Worm (Caenorhabditis elegans) whole organism, L4 larva: ENCODE results near the gene Y105C5A.13.
"Not testable (repeated sequence)": the region's sequence is repeated elsewhere in the genome, so short reads cannot be mapped to it uniquely, and the experiment has no call there.

Experiments
- F37D6.2 ChIP-seq: sonication (generic microtip); optimal IDR thresholded peaks from 2 replicates; lab custom pipeline; 2016; ENCODE audit warnings: mild to moderate bottlenecking, missing genetic modification characterization, missing compliant biosample characterization
- T26A8.4 ChIP-seq: fragments of 200-800 bp; sonication (Bioruptor generic); IDR thresholded peaks from 2 replicates; pipeline ENCODE4 v1.3.6; 2022; ENCODE audit warnings: missing genetic modification characterization, missing compliant biosample characterization
- aha-1 ChIP-seq: fragments of 150-350 bp; peaks from one replicate; lab custom pipeline; 2014; ENCODE audit warnings: missing biosample characterization, missing genetic modification characterization
- arid-1 ChIP-seq: fragments of 200-800 bp; sonication (Bioruptor generic); conservative IDR thresholded peaks from 2 replicates; pipeline ENCODE4 v1.3.6; 2022; ENCODE audit warnings: missing genetic modification reagents, missing genetic modification characterization, missing compliant biosample characterization
- ces-1 ChIP-seq: fragments of 150-350 bp; sonication (generic microtip); optimal IDR thresholded peaks from 4 replicates; lab custom pipeline; 2014; ENCODE audit warnings: missing biosample characterization, missing genetic modification reagents, missing genetic modification characterization
- ctbp-1 ChIP-seq: fragments of 200-800 bp; sonication (Bioruptor generic); IDR thresholded peaks from 2 replicates; pipeline ENCODE4 v1.3.6; 2022; ENCODE audit warnings: missing genetic modification reagents, missing genetic modification characterization, missing compliant biosample characterization
- daf-16 ChIP-seq, 3 experiments: sonication (generic microtip); optimal IDR thresholded peaks; 2 replicates each; lab custom pipeline; 2016 to 2017; ENCODE audit warnings: missing genetic modification characterization in 3 of 3, missing genetic modification reagents in 3 of 3, mild to moderate bottlenecking in 2 of 3, missing compliant biosample characterization in 2 of 3, missing biosample characterization in 1 of 3, moderate library complexity in 1 of 3
- daf-19 ChIP-seq: fragments of 200-800 bp; sonication (Bioruptor generic); conservative IDR thresholded peaks from 2 replicates; pipeline ENCODE4 v1.3.6; 2022; ENCODE audit warnings: missing genetic modification characterization, missing compliant biosample characterization
- duxl-1 ChIP-seq: sonication (generic microtip); optimal IDR thresholded peaks from 2 replicates; lab custom pipeline; 2016; ENCODE audit warnings: mild to moderate bottlenecking, missing genetic modification characterization, moderate library complexity, missing compliant biosample characterization; ENCODE audit not compliant: poor library complexity
- dve-1 ChIP-seq: sonication (generic microtip); optimal IDR thresholded peaks from 2 replicates; lab custom pipeline; 2017; ENCODE audit warnings: antibody characterized with exemption, mild to moderate bottlenecking, missing genetic modification characterization, missing compliant biosample characterization; ENCODE audit not compliant: insufficient read depth
- fkh-10 ChIP-seq: fragments of 150-350 bp; optimal IDR thresholded peaks from 2 replicates; lab custom pipeline; 2014; ENCODE audit warnings: missing biosample characterization, missing genetic modification reagents, missing genetic modification characterization
- gei-8 ChIP-seq: fragments of 200-800 bp; sonication (Bioruptor generic); optimal IDR thresholded peaks from 2 replicates; lab custom pipeline; 2018; ENCODE audit warnings: mild to moderate bottlenecking, missing genetic modification characterization, missing compliant biosample characterization
- hif-1 ChIP-seq, 2 experiments: sonication (generic microtip); optimal IDR thresholded peaks; 2 replicates each; lab custom pipeline; 2016 to 2017; ENCODE audit warnings: missing compliant biosample characterization in 2 of 2, missing genetic modification characterization in 2 of 2, missing genetic modification reagents in 2 of 2, missing genotype in 2 of 2, mild to moderate bottlenecking in 1 of 2
- hlh-30 ChIP-seq: sonication (generic microtip); optimal IDR thresholded peaks from 2 replicates; lab custom pipeline; 2017; ENCODE audit warnings: antibody characterized with exemption, mild to moderate bottlenecking, missing genetic modification characterization, missing compliant biosample characterization; ENCODE audit not compliant: insufficient read depth
- hmg-1.1 ChIP-seq: fragments of 200-800 bp; sonication (Bioruptor generic); IDR thresholded peaks from 2 replicates; pipeline ENCODE4 v1.3.6; 2022; ENCODE audit warnings: missing genetic modification reagents, missing genetic modification characterization, missing compliant biosample characterization
- jun-1 ChIP-seq: fragments of 150-350 bp; optimal IDR thresholded peaks from 2 replicates; lab custom pipeline; 2014; ENCODE audit warnings: missing biosample characterization, missing genetic modification reagents, missing genetic modification characterization
- lin-29 ChIP-seq: fragments of 200-800 bp; sonication (Bioruptor generic); IDR thresholded peaks from 2 replicates; pipeline ENCODE4 v1.3.6; 2022; ENCODE audit warnings: missing genetic modification reagents, missing genetic modification characterization, missing compliant biosample characterization
- mes-2 ChIP-seq: sonication (generic microtip); optimal IDR thresholded peaks from 2 replicates; lab custom pipeline; 2016; ENCODE audit warnings: missing genotype, mild to moderate bottlenecking, missing genetic modification characterization, missing compliant biosample characterization; ENCODE audit not compliant: poor library complexity, severe bottlenecking
- mxl-3 ChIP-seq: fragments of 200-800 bp; sonication (Bioruptor generic); optimal IDR thresholded peaks from 2 replicates; lab custom pipeline; 2018; ENCODE audit warnings: mild to moderate bottlenecking, missing genetic modification characterization, missing compliant biosample characterization
- nhr-237 ChIP-seq: sonication (generic microtip); optimal IDR thresholded peaks from 2 replicates; lab custom pipeline; 2017; ENCODE audit warnings: missing biosample characterization, missing genetic modification characterization
- nhr-48 ChIP-seq: sonication (generic microtip); optimal IDR thresholded peaks from 2 replicates; lab custom pipeline; 2016; ENCODE audit warnings: mild to moderate bottlenecking, missing genetic modification characterization, missing compliant biosample characterization
- nhr-6 ChIP-seq: fragments of 150-350 bp; optimal IDR thresholded peaks from 2 replicates; lab custom pipeline; 2014; ENCODE audit warnings: missing biosample characterization, missing genetic modification characterization
- pha-4 ChIP-seq, 2 experiments: fragments of 150-350 bp in 1 of 2; fragments of 200-800 bp in 1 of 2; sonication (Bioruptor generic) in 1 of 2; IDR thresholded peaks in 1 of 2; optimal IDR thresholded peaks in 1 of 2; 2 replicates each; pipeline versions ENCODE4 v1.3.6 to Lab custom; 2014 to 2022; ENCODE audit warnings: missing genetic modification characterization in 2 of 2, missing genetic modification reagents in 2 of 2, missing biosample characterization in 1 of 2, missing compliant biosample characterization in 1 of 2
- rbr-2 ChIP-seq: sonication (generic microtip); optimal IDR thresholded peaks from 2 replicates; lab custom pipeline; 2016; ENCODE audit warnings: missing genotype, missing genetic modification characterization, missing compliant biosample characterization
- snpc-1.2 ChIP-seq: fragments of 200-800 bp; sonication (Bioruptor generic); IDR thresholded peaks from 2 replicates; pipeline ENCODE4 v1.3.6; 2022; ENCODE audit warnings: missing genetic modification reagents, missing genetic modification characterization, missing compliant biosample characterization
- spr-1 ChIP-seq: sonication (generic microtip); optimal IDR thresholded peaks from 2 replicates; lab custom pipeline; 2016; ENCODE audit warnings: mild to moderate bottlenecking, missing genetic modification characterization, missing compliant biosample characterization
- spr-3 ChIP-seq: fragments of 200-800 bp; sonication (Bioruptor generic); optimal IDR thresholded peaks from 2 replicates; lab custom pipeline; 2018; ENCODE audit warnings: mild to moderate bottlenecking, missing genetic modification characterization, missing compliant biosample characterization
- unc-39 ChIP-seq: sonication (generic microtip); optimal IDR thresholded peaks from 2 replicates; lab custom pipeline; 2017; ENCODE audit warnings: missing biosample characterization, missing genetic modification characterization
- unc-62 ChIP-seq, 3 experiments: fragments of 150-350 bp in 1 of 3; sonication (generic microtip); optimal IDR thresholded peaks in 2 of 3; peaks in 1 of 3; 1 replicate in 1 of 3; 2 replicates in 2 of 3; lab custom pipeline; 2014 to 2017; ENCODE audit warnings: missing biosample characterization in 3 of 3, missing genetic modification characterization in 3 of 3, missing genetic modification reagents in 3 of 3, missing genotype in 1 of 3
- zfp-2 ChIP-seq: sonication (generic microtip); optimal IDR thresholded peaks from 2 replicates; lab custom pipeline; 2016; ENCODE audit warnings: mild to moderate bottlenecking, missing genetic modification characterization, missing compliant biosample characterization
- zfp-3 ChIP-seq: fragments of 200-800 bp; sonication (Bioruptor generic); conservative IDR thresholded peaks from 2 replicates; pipeline ENCODE4 v1.3.6; 2022; ENCODE audit warnings: missing genetic modification reagents, missing genetic modification characterization, missing compliant biosample characterization
- zip-2 ChIP-seq: fragments of 150-350 bp; optimal IDR thresholded peaks from 2 replicates; lab custom pipeline; 2014; ENCODE audit warnings: missing biosample characterization, missing genetic modification characterization
- ztf-7 ChIP-seq: fragments of 150-350 bp; optimal IDR thresholded peaks from 2 replicates; lab custom pipeline; 2014; ENCODE audit warnings: missing biosample characterization, missing genetic modification characterization

Y105C5A.13 gene

ce11 chrIV:15646418-15647220, 5.6 kb downstream of the Y105C5A.13 start, which contains the start of the genes Y105C5A.1268 and Y105C5A.1272 (continued):
- TF ChIP-seq nhr-48 (tag; lab: Kevin White, UChicago): peak; percentile 52
- peak; percentile 90 for TF ChIP-seq ctbp-1 (GFP tag; lab: Robert Waterston, UW)
- peak; percentile 86 for TF ChIP-seq F37D6.2 (tag; lab: Kevin White, UChicago)
- TF ChIP-seq unc-62 (GFP tag; optimal IDR thresholded peaks at IDR 0.05 in 1 of 2; lab: Kevin White, UChicago): peak in 1 of 2 experiments; percentile 99
- not testable (repeated sequence) for TF ChIP-seq unc-62 (tag; optimal IDR thresholded peaks at IDR 0.05; lab: Kevin White, UChicago)
- TF ChIP-seq daf-19: peak; percentile 81; the same call in 1 of the 2 replicates
- peak; percentile 99 for TF ChIP-seq aha-1 (tag; lab: Kevin White, UChicago)
- peak; percentile 78 for TF ChIP-seq T26A8.4 (GFP tag; lab: Robert Waterston, UW)
- TF ChIP-seq ces-1 (GFP tag; lab: Kevin White, UChicago): peak; percentile 55
- peak; percentile 64 for TF ChIP-seq jun-1 (tag; lab: Kevin White, UChicago)
- 0 out of 2 replicates have a peak, but pooled peaks have one; percentile 44 for TF ChIP-seq snpc-1.2 (GFP tag; lab: Robert Waterston, UW)
- TF ChIP-seq mes-2 (tag; lab: Kevin White, UChicago): peak; percentile 75
- peak; percentile 61 for TF ChIP-seq mxl-3 (GFP tag; lab: Kevin White, UChicago)
- TF ChIP-seq fkh-10 (GFP tag; lab: Kevin White, UChicago): peak; percentile 56
- TF ChIP-seq dve-1 (tag; lab: Kevin White, UChicago): peak; percentile 85
- TF ChIP-seq gei-8 (GFP tag; lab: Kevin White, UChicago): peak; percentile 19
- peak; percentile 22 for TF ChIP-seq spr-3 (GFP tag; lab: Kevin White, UChicago)
- TF ChIP-seq hlh-30 (tag; lab: Kevin White, UChicago): peak; percentile 93
- peak; percentile 64 for TF ChIP-seq ztf-7 (tag; lab: Kevin White, UChicago)
- TF ChIP-seq arid-1: peak; percentile 73
- TF ChIP-seq hmg-1.1 (GFP tag; lab: Robert Waterston, UW): peak; percentile 98
- TF ChIP-seq zip-2 (tag; lab: Kevin White, UChicago): peak; percentile 76
- peak; percentile 72 for TF ChIP-seq spr-1 (tag; lab: Kevin White, UChicago)
- TF ChIP-seq daf-16 (GFP tag; optimal IDR thresholded peaks at IDR 0.05; lab: Kevin White, UChicago): peak in 1 of 2 experiments; percentile 12
- peak; percentile 82 for TF ChIP-seq daf-16 (tag; optimal IDR thresholded peaks at IDR 0.05; lab: Kevin White, UChicago)
- peak in 1 of 2 experiments; percentile 64 for TF ChIP-seq hif-1 (tag; optimal IDR thresholded peaks at IDR 0.05; lab: Kevin White, UChicago)
- peak; percentile 28 for TF ChIP-seq zfp-2 (tag; lab: Kevin White, UChicago)
- peak; percentile 82 for TF ChIP-seq nhr-6 (tag; lab: Kevin White, UChicago)

- TF ChIP-seq rbr-2 (tag; lab: Kevin White, UChicago) (no peak), nhr-237 (tag; lab: Kevin White, UChicago) (no peak), snpc-1.2 (GFP tag; lab: Robert Waterston, UW) (no peak), gei-8 (GFP tag; lab: Kevin White, UChicago) (no peak), duxl-1 (peak; percentile 60), zfp-3 (no peak), hmg-1.1 (GFP tag; lab: Robert Waterston, UW) (peak; percentile 7; the same call in 1 of the 2 replicates), ctbp-1 (GFP tag; lab: Robert Waterston, UW) (no peak), pha-4 (GFP tag; IDR thresholded peaks at IDR 0.05; lab: Robert Waterston, UW) (no peak), pha-4 (tag; optimal IDR thresholded peaks at IDR 0.05; lab: Kevin White, UChicago) (no peak), lin-29 (GFP tag; lab: Robert Waterston, UW) (no peak), unc-39 (tag; lab: Kevin White, UChicago) (no peak)
Observed at ce11 chrIV:15648245-15648644, 7.2 kb downstream of the Y105C5A.13 start.
